Fruit fly (Drosophila melanogaster) whole organism, embryonic: ENCODE results near the gene Iris.
A peak's percentile ranks its signal among the peaks of the same experiment; 100 is the strongest.

Experiments
- C15 ChIP-seq: fragments of 200-800 bp; sonication (Bioruptor generic); IDR thresholded peaks from 3 replicates; pipeline ENCODE4 v1.3.6; 2022; ENCODE audit warnings: missing biosample characterization, missing genetic modification characterization
- CG10462 ChIP-seq: fragments of 200-800 bp; sonication (Bioruptor generic); optimal IDR thresholded peaks from 2 replicates; lab custom pipeline; 2016; ENCODE audit warnings: missing biosample characterization, missing genetic modification characterization
- CG11093 ChIP-seq: fragments of 200-800 bp; sonication (Bioruptor generic); IDR thresholded peaks from 3 replicates; pipeline ENCODE4 v1.3.6; 2022; ENCODE audit warnings: missing biosample characterization, missing genetic modification characterization
- CG11723 ChIP-seq: fragments of 200-800 bp; sonication (Bioruptor generic); optimal IDR thresholded peaks from 2 replicates; lab custom pipeline; 2017; ENCODE audit warnings: missing biosample characterization, mild to moderate bottlenecking, missing genetic modification characterization
- CG12391 ChIP-seq: fragments of 200-800 bp; sonication (Bioruptor generic); optimal IDR thresholded peaks from 3 replicates; lab custom pipeline; 2018; ENCODE audit warnings: missing biosample characterization, mild to moderate bottlenecking, missing genetic modification characterization, moderate library complexity
- CG12942 ChIP-seq: fragments of 200-800 bp; sonication (Bioruptor generic); optimal IDR thresholded peaks from 3 replicates; lab custom pipeline; 2016; ENCODE audit warnings: missing biosample characterization, missing genetic modification characterization
- CG13775 ChIP-seq: fragments of 200-800 bp; sonication (Bioruptor generic); optimal IDR thresholded peaks from 3 replicates; lab custom pipeline; 2017; ENCODE audit warnings: missing biosample characterization, mild to moderate bottlenecking, missing genetic modification characterization
- CG1529 ChIP-seq: fragments of 200-800 bp; sonication (Bioruptor generic); optimal IDR thresholded peaks from 3 replicates; lab custom pipeline; 2018; ENCODE audit warnings: missing biosample characterization, missing genetic modification characterization
- CG17568 ChIP-seq: fragments of 200-800 bp; sonication (Bioruptor generic); optimal IDR thresholded peaks from 2 replicates; lab custom pipeline; 2018; ENCODE audit warnings: missing biosample characterization, mild to moderate bottlenecking, missing genetic modification characterization, moderate library complexity
- CG17829 ChIP-seq: fragments of 200-800 bp; optimal IDR thresholded peaks from 2 replicates; lab custom pipeline; 2019; ENCODE audit warnings: missing biosample characterization, mild to moderate bottlenecking, missing genetic modification characterization, moderate library complexity
- CG18011 ChIP-seq: fragments of 200-800 bp; sonication (Bioruptor generic); optimal IDR thresholded peaks from 2 replicates; lab custom pipeline; 2017; ENCODE audit warnings: missing biosample characterization, missing genetic modification characterization, mild to moderate bottlenecking, moderate library complexity, missing genotype
- CG18619 ChIP-seq: fragments of 200-800 bp; sonication (Bioruptor generic); optimal IDR thresholded peaks from 3 replicates; lab custom pipeline; 2017; ENCODE audit warnings: missing biosample characterization, mild to moderate bottlenecking, missing genetic modification characterization
- CG2116 ChIP-seq: fragments of 200-800 bp; sonication (Bioruptor generic); optimal IDR thresholded peaks from 3 replicates; lab custom pipeline; 2018; ENCODE audit warnings: missing biosample characterization, mild to moderate bottlenecking, missing genetic modification characterization
- CG31224 ChIP-seq: fragments of 200-800 bp; sonication (Bioruptor generic); IDR thresholded peaks from 2 replicates; pipeline ENCODE4 v1.3.6; 2022; ENCODE audit warnings: missing biosample characterization, missing genetic modification characterization
- CG3163 ChIP-seq: fragments of 200-800 bp; sonication (Bioruptor generic); optimal IDR thresholded peaks from 3 replicates; lab custom pipeline; 2016; ENCODE audit warnings: missing biosample characterization, missing genetic modification characterization
- CG3407 ChIP-seq: fragments of 200-800 bp; sonication (Bioruptor generic); optimal IDR thresholded peaks from 2 replicates; lab custom pipeline; 2018; ENCODE audit warnings: missing biosample characterization, mild to moderate bottlenecking, missing genetic modification characterization
- CG6854 ChIP-seq: fragments of 200-800 bp; sonication (Bioruptor generic); optimal IDR thresholded peaks from 3 replicates; lab custom pipeline; 2017; ENCODE audit warnings: missing biosample characterization, mild to moderate bottlenecking, missing genetic modification characterization
- CG8359 ChIP-seq: fragments of 200-800 bp; sonication (Bioruptor generic); optimal IDR thresholded peaks from 2 replicates; lab custom pipeline; 2017; ENCODE audit warnings: missing biosample characterization, mild to moderate bottlenecking, missing genetic modification characterization, borderline replicate concordance
- Dfd ChIP-seq, 2 experiments: fragments of >200 bp; optimal IDR thresholded peaks; 2 replicates each; lab custom pipeline; 2017; ENCODE audit warnings: missing biosample characterization in 2 of 2, missing genetic modification characterization in 2 of 2
- H2.0 ChIP-seq: fragments of 200-800 bp; sonication (Bioruptor generic); IDR thresholded peaks from 2 replicates; pipeline ENCODE4 v1.3.6; 2022; ENCODE audit warnings: missing biosample characterization, missing genetic modification characterization
- HLHmδ ChIP-seq: fragments of 200-800 bp; sonication (Bioruptor generic); optimal IDR thresholded peaks from 2 replicates; lab custom pipeline; 2018; ENCODE audit warnings: missing biosample characterization, mild to moderate bottlenecking, missing genetic modification characterization, moderate library complexity
- Hr39 ChIP-seq: fragments of >200 bp; optimal IDR thresholded peaks from 2 replicates; lab custom pipeline; 2017
- Lhr ChIP-seq: fragments of 200-800 bp; sonication (Bioruptor generic); optimal IDR thresholded peaks from 3 replicates; lab custom pipeline; 2017; ENCODE audit warnings: mild to moderate bottlenecking, missing biosample characterization, missing genetic modification reagents, missing genetic modification characterization
- Lpt ChIP-seq: fragments of >200 bp; optimal IDR thresholded peaks from 2 replicates; lab custom pipeline; 2018; ENCODE audit warnings: missing biosample characterization, missing genetic modification characterization
- MESR4 ChIP-seq: fragments of 200-800 bp; sonication (Bioruptor generic); optimal IDR thresholded peaks from 2 replicates; lab custom pipeline; 2018; ENCODE audit warnings: missing biosample characterization, mild to moderate bottlenecking, missing genetic modification characterization, moderate library complexity
- Neu2 ChIP-seq: fragments of 200-800 bp; sonication (Bioruptor generic); optimal IDR thresholded peaks from 3 replicates; lab custom pipeline; 2016; ENCODE audit warnings: missing biosample characterization, missing genetic modification characterization, borderline replicate concordance
- Optix ChIP-seq: fragments of 200-800 bp; sonication (Bioruptor generic); IDR thresholded peaks from 3 replicates; pipeline ENCODE4 v1.3.6; 2022; ENCODE audit warnings: missing biosample characterization, missing genetic modification characterization
- Scr ChIP-seq: fragments of 200-800 bp; sonication (Bioruptor generic); IDR thresholded peaks from 2 replicates; pipeline ENCODE4 v1.3.6; 2022; ENCODE audit warnings: missing biosample characterization, missing genetic modification characterization; ENCODE audit not compliant: partially characterized antibody
- Sin3A ChIP-seq: fragments of >200 bp; optimal IDR thresholded peaks from 2 replicates; lab custom pipeline; 2018
- Sox100B ChIP-seq: fragments of 200-800 bp; sonication (Bioruptor generic); optimal IDR thresholded peaks from 3 replicates; lab custom pipeline; 2018; ENCODE audit warnings: missing biosample characterization, mild to moderate bottlenecking, missing genetic modification characterization
- Sox102F ChIP-seq: fragments of 200-800 bp; sonication (Bioruptor generic); optimal IDR thresholded peaks from 2 replicates; lab custom pipeline; 2018; ENCODE audit warnings: missing biosample characterization, mild to moderate bottlenecking, missing genetic modification characterization, moderate library complexity
- abd-A ChIP-seq: fragments of 200-800 bp; sonication (Bioruptor generic); optimal IDR thresholded peaks from 3 replicates; lab custom pipeline; 2019; ENCODE audit warnings: missing biosample characterization, mild to moderate bottlenecking, missing genetic modification characterization, moderate library complexity
- ap ChIP-seq: fragments of 200-800 bp; sonication (Bioruptor generic); IDR thresholded peaks from 2 replicates; pipeline ENCODE4 v1.3.6; 2022; ENCODE audit warnings: missing biosample characterization, missing genetic modification characterization
- dysf ChIP-seq: fragments of 200-800 bp; sonication (Bioruptor generic); IDR thresholded peaks from 3 replicates; pipeline ENCODE4 v1.3.6; 2022; ENCODE audit warnings: missing biosample characterization, missing genetic modification characterization
- ems ChIP-seq: fragments of 200-800 bp; sonication (Bioruptor generic); optimal IDR thresholded peaks from 3 replicates; lab custom pipeline; 2016; ENCODE audit warnings: missing biosample characterization, missing genetic modification characterization
- grau ChIP-seq: fragments of 200-800 bp; optimal IDR thresholded peaks from 3 replicates; lab custom pipeline; 2019; ENCODE audit warnings: missing biosample characterization, mild to moderate bottlenecking, missing genetic modification characterization, moderate library complexity
- gsb-n ChIP-seq: fragments of 200-800 bp; sonication (Bioruptor generic); optimal IDR thresholded peaks from 3 replicates; lab custom pipeline; 2018; ENCODE audit warnings: missing biosample characterization, mild to moderate bottlenecking, missing genetic modification characterization
- hth ChIP-seq: fragments of >200 bp; optimal IDR thresholded peaks from 2 replicates; lab custom pipeline; 2017; ENCODE audit warnings: inconsistent platforms
- kah ChIP-seq: fragments of 200-800 bp; sonication (Bioruptor generic); optimal IDR thresholded peaks from 2 replicates; lab custom pipeline; 2018; ENCODE audit warnings: missing biosample characterization, mild to moderate bottlenecking, missing genetic modification characterization
- luna ChIP-seq: fragments of 200-800 bp; sonication (Bioruptor generic); optimal IDR thresholded peaks from 2 replicates; lab custom pipeline; 2016; ENCODE audit warnings: missing biosample characterization, missing genetic modification characterization
- peb ChIP-seq: fragments of 200-800 bp; sonication (Bioruptor generic); IDR thresholded peaks from 2 replicates; pipeline ENCODE4 v1.3.6; 2022; ENCODE audit warnings: missing biosample characterization, missing genetic modification characterization
- pho ChIP-seq: fragments of 200-800 bp; sonication (Bioruptor generic); optimal IDR thresholded peaks from 2 replicates; lab custom pipeline; 2016; ENCODE audit warnings: missing biosample characterization, missing genetic modification characterization
- pzg ChIP-seq: fragments of 200-800 bp; sonication (Bioruptor generic); optimal IDR thresholded peaks from 3 replicates; lab custom pipeline; 2018; ENCODE audit warnings: missing biosample characterization, mild to moderate bottlenecking, missing genetic modification characterization, moderate library complexity
- run ChIP-seq: fragments of 200-800 bp; sonication (Bioruptor generic); optimal IDR thresholded peaks from 3 replicates; lab custom pipeline; 2018; ENCODE audit warnings: missing biosample characterization, mild to moderate bottlenecking, missing genetic modification characterization
- scrt ChIP-seq: fragments of 200-800 bp; sonication (Bioruptor generic); optimal IDR thresholded peaks from 2 replicates; lab custom pipeline; 2018; ENCODE audit warnings: missing biosample characterization, mild to moderate bottlenecking, missing genetic modification characterization, moderate library complexity
- sens ChIP-seq: fragments of 200-800 bp; sonication (Bioruptor generic); peaks from one replicate; lab custom pipeline; 2016; ENCODE audit warnings: missing biosample characterization, missing genetic modification characterization
- sna ChIP-seq: fragments of 200-800 bp; sonication (Bioruptor generic); IDR thresholded peaks from 2 replicates; pipeline ENCODE4 v1.3.6; 2022; ENCODE audit warnings: missing biosample characterization, missing genetic modification characterization; ENCODE audit not compliant: partially characterized antibody
- so ChIP-seq: fragments of 200-800 bp; sonication (Bioruptor generic); IDR thresholded peaks from 3 replicates; pipeline ENCODE4 v1.3.6; 2022; ENCODE audit warnings: missing biosample characterization, missing genetic modification characterization
- unpg ChIP-seq: fragments of 200-800 bp; sonication (Bioruptor generic); optimal IDR thresholded peaks from 3 replicates; lab custom pipeline; 2018; ENCODE audit warnings: missing biosample characterization, mild to moderate bottlenecking, missing genetic modification characterization, moderate library complexity
- zen2 ChIP-seq: fragments of 200-800 bp; sonication (Bioruptor generic); IDR thresholded peaks from 3 replicates; pipeline ENCODE4 v1.3.6; 2022; ENCODE audit warnings: missing biosample characterization, missing genetic modification characterization; ENCODE audit not compliant: partially characterized antibody

Gene Iris

DNA sequence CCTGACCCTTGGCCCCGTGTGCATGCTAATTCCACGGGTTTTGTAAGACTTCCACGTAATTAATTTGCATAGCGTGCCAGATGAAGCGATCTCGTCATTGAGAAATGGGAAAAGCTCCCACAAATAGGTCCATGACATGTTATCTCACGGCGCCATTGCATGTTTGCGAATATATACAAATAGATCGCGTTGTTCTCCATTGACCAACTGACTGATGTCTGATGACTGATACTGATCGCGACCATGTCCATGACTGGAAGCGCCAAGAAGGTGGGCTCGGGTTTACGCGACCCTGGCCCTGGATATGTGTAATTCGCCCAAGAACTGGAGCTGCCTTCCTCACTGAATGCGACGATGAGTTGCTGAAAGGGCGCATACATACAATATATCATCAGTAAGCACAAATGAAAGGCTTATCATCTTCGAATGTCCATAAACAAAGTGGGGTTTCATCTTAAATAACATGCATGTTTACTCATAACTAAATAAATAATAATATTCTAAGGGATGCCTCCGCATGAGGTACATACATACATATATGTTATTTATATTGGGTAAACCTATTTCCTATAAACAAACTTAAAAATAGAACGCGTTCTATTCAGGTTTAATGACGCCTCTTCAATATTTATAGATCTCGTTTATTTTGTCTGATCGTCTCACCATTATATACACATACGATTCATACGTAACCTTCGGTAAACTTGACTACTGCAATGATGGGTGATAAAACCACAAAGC, 10.7 kb downstream of the Iris start (continued):
- TF ChIP-seq sna (GFP tag; lab: Robert Waterston, UW) (no peak), sens (peak; percentile 88), zen2 (GFP tag; lab: Robert Waterston, UW) (no peak), CG3163 (no peak), CG11723 (GFP tag; lab: Kevin White, UChicago) (peak; percentile 28), abd-A (peak; percentile 22), CG12391 (peak; percentile 20), gsb-n (peak; percentile 82), pho (GFP tag; lab: Kevin White, UChicago) (no peak), HLHmδ (GFP tag; lab: Kevin White, UChicago) (no peak), Neu2 (GFP tag; lab: Kevin White, UChicago) (no peak), CG3407 (GFP tag; lab: Kevin White, UChicago) (peak; percentile 77), ap (no peak), CG18011 (no peak), luna (GFP tag; lab: Kevin White, UChicago) (no peak), grau (tag; lab: Kevin White, UChicago) (peak; percentile 28), CG10462 (GFP tag; lab: Kevin White, UChicago) (no peak), scrt (GFP tag; lab: Kevin White, UChicago) (no peak), CG12942 (GFP tag; lab: Kevin White, UChicago) (peak; percentile 1), CG13775 (GFP tag; lab: Kevin White, UChicago) (no peak), CG8359 (GFP tag; lab: Kevin White, UChicago) (peak; percentile 59), CG2116 (peak; percentile 17), peb (GFP tag; lab: Robert Waterston, UW) (peak; percentile 30; the same call in 1 of the 2 replicates), Dfd (GFP tag; optimal IDR thresholded peaks at IDR 0.05; lab: Kevin White, UChicago) (no peak), MESR4 (no peak), CG1529 (GFP tag; lab: Kevin White, UChicago) (peak; percentile 64), CG17568 (GFP tag; lab: Kevin White, UChicago) (peak; percentile 56), Hr39 (lab: Kevin White, UChicago) (no peak), Lpt (GFP tag; lab: Kevin White, UChicago) (no peak), unpg (GFP tag; lab: Kevin White, UChicago) (peak; percentile 55), Sox100B (GFP tag; lab: Kevin White, UChicago) (peak; percentile 57), kah (GFP tag; lab: Kevin White, UChicago) (no peak), CG6854 (GFP tag; lab: Kevin White, UChicago) (no peak), ems (GFP tag; lab: Kevin White, UChicago) (no peak), dysf (GFP tag; lab: Robert Waterston, UW) (no peak), run (tag; lab: Kevin White, UChicago) (peak; percentile 5), pzg (GFP tag; lab: Kevin White, UChicago) (no peak), C15 (GFP tag; lab: Robert Waterston, UW) (no peak), Sin3A (no peak), CG18619 (GFP tag; lab: Kevin White, UChicago) (peak; percentile 20), so (GFP tag; lab: Robert Waterston, UW) (no peak), CG11093 (GFP tag; lab: Robert Waterston, UW) (no peak), CG17829 (peak; percentile 14), Scr (GFP tag; lab: Robert Waterston, UW) (no peak), hth (no peak), Lhr (GFP tag; lab: Kevin White, UChicago) (peak; percentile 52), Optix (GFP tag; lab: Robert Waterston, UW) (no peak), H2.0 (GFP tag; lab: Robert Waterston, UW) (0 out of 2 replicates have a peak, but pooled peaks have one; percentile 16), CG31224 (GFP tag; lab: Robert Waterston, UW) (no peak), Sox102F (GFP tag; lab: Kevin White, UChicago) (peak; percentile 70)
